Worm (Caenorhabditis elegans) whole organism, L4 larva: Measurements from ENCODE around the gene nlp-1.

Experiments used
- F44E2.7 ChIP-seq: fragments of 200-800 bp; sonication (Bioruptor generic); IDR thresholded peaks from 2 replicates; pipeline ENCODE4 v2.1.2; 2022; ENCODE audit warnings: missing genetic modification characterization, missing compliant biosample characterization
- T20F7.1 ChIP-seq: fragments of 200-800 bp; sonication (Bioruptor generic); optimal IDR thresholded peaks from 2 replicates; lab custom pipeline; 2018; ENCODE audit warnings: mild to moderate bottlenecking, missing genetic modification characterization, missing compliant biosample characterization
- T26A8.4 ChIP-seq: fragments of 200-800 bp; sonication (Bioruptor generic); IDR thresholded peaks from 2 replicates; pipeline ENCODE4 v1.3.6; 2022; ENCODE audit warnings: missing genetic modification characterization, missing compliant biosample characterization
- Y5F2A.4 ChIP-seq: fragments of 200-800 bp; sonication (Bioruptor generic); optimal IDR thresholded peaks from 2 replicates; lab custom pipeline; 2018; ENCODE audit warnings: mild to moderate bottlenecking, missing genetic modification characterization, missing compliant biosample characterization
- Y75B8A.6 ChIP-seq: fragments of 200-800 bp; sonication (Bioruptor generic); IDR thresholded peaks from 2 replicates; pipeline ENCODE4 v1.3.6; 2022; ENCODE audit warnings: missing genetic modification reagents, missing genetic modification characterization, missing compliant biosample characterization
- aha-1 ChIP-seq: fragments of 150-350 bp; peaks from one replicate; lab custom pipeline; 2014; ENCODE audit warnings: missing biosample characterization, missing genetic modification characterization
- ama-1 ChIP-seq: fragments of 150-350 bp; optimal IDR thresholded peaks from 2 replicates; lab custom pipeline; 2014; ENCODE audit warnings: inconsistent platforms, mixed read lengths
- daf-12 ChIP-seq: fragments of 150-350 bp; optimal IDR thresholded peaks from 2 replicates; lab custom pipeline; 2014; ENCODE audit warnings: missing biosample characterization, missing genetic modification reagents, missing genetic modification characterization
- daf-16 ChIP-seq, 3 experiments: sonication (generic microtip); optimal IDR thresholded peaks; 2 replicates each; lab custom pipeline; 2016 to 2017; ENCODE audit warnings: missing genetic modification characterization in 3 of 3, missing genetic modification reagents in 3 of 3, mild to moderate bottlenecking in 2 of 3, missing compliant biosample characterization in 2 of 3, missing biosample characterization in 1 of 3, moderate library complexity in 1 of 3
- daf-19 ChIP-seq: fragments of 200-800 bp; sonication (Bioruptor generic); conservative IDR thresholded peaks from 2 replicates; pipeline ENCODE4 v1.3.6; 2022; ENCODE audit warnings: missing genetic modification characterization, missing compliant biosample characterization
- dmd-6 ChIP-seq: fragments of 200-800 bp; sonication (Bioruptor generic); IDR thresholded peaks from 2 replicates; pipeline ENCODE4 v1.3.6; 2022; ENCODE audit warnings: missing genetic modification reagents, missing genetic modification characterization, missing compliant biosample characterization
- dmd-9 ChIP-seq: fragments of 200-800 bp; sonication (Bioruptor generic); IDR thresholded peaks from 2 replicates; pipeline ENCODE4 v1.3.6; 2022; ENCODE audit warnings: missing genetic modification reagents, missing genetic modification characterization, missing compliant biosample characterization
- dve-1 ChIP-seq: sonication (generic microtip); optimal IDR thresholded peaks from 2 replicates; lab custom pipeline; 2017; ENCODE audit warnings: antibody characterized with exemption, mild to moderate bottlenecking, missing genetic modification characterization, missing compliant biosample characterization; ENCODE audit not compliant: insufficient read depth
- egl-27 ChIP-seq: sonication (generic microtip); optimal IDR thresholded peaks from 3 replicates; lab custom pipeline; 2017; ENCODE audit warnings: missing biosample characterization, missing genetic modification reagents, missing genetic modification characterization
- fkh-10 ChIP-seq: fragments of 150-350 bp; optimal IDR thresholded peaks from 2 replicates; lab custom pipeline; 2014; ENCODE audit warnings: missing biosample characterization, missing genetic modification reagents, missing genetic modification characterization
- hif-1 ChIP-seq, 2 experiments: sonication (generic microtip); optimal IDR thresholded peaks; 2 replicates each; lab custom pipeline; 2016 to 2017; ENCODE audit warnings: missing compliant biosample characterization in 2 of 2, missing genetic modification characterization in 2 of 2, missing genetic modification reagents in 2 of 2, missing genotype in 2 of 2, mild to moderate bottlenecking in 1 of 2
- hlh-11 ChIP-seq: fragments of 200-800 bp; sonication (Bioruptor generic); optimal IDR thresholded peaks from 2 replicates; lab custom pipeline; 2018; ENCODE audit warnings: mild to moderate bottlenecking, missing genetic modification characterization, missing compliant biosample characterization
- hlh-30 ChIP-seq: sonication (generic microtip); optimal IDR thresholded peaks from 2 replicates; lab custom pipeline; 2017; ENCODE audit warnings: antibody characterized with exemption, mild to moderate bottlenecking, missing genetic modification characterization, missing compliant biosample characterization; ENCODE audit not compliant: insufficient read depth
- lin-1 ChIP-seq: fragments of 200-800 bp; sonication (Bioruptor generic); IDR thresholded peaks from 2 replicates; pipeline ENCODE4 v1.3.6; 2022; ENCODE audit warnings: missing genetic modification reagents, missing genetic modification characterization, missing compliant biosample characterization
- lin-13 ChIP-seq: fragments of 150-350 bp; optimal IDR thresholded peaks from 2 replicates; lab custom pipeline; 2014; ENCODE audit warnings: missing biosample characterization, missing genetic modification reagents, missing genetic modification characterization
- lir-3 ChIP-seq: sonication (generic microtip); optimal IDR thresholded peaks from 2 replicates; lab custom pipeline; 2016; ENCODE audit warnings: mild to moderate bottlenecking, missing genetic modification characterization, missing compliant biosample characterization
- madf-9 ChIP-seq: fragments of 200-800 bp; sonication (Bioruptor generic); conservative IDR thresholded peaks from 2 replicates; pipeline ENCODE4 v1.3.6; 2022; ENCODE audit warnings: missing genetic modification reagents, missing genetic modification characterization, missing compliant biosample characterization
- mdl-1 ChIP-seq, 2 experiments: fragments of 150-350 bp in 1 of 2; sonication (generic microtip) in 1 of 2; optimal IDR thresholded peaks; 2 replicates each; lab custom pipeline; 2014 to 2017; ENCODE audit warnings: missing biosample characterization in 2 of 2, missing genetic modification characterization in 2 of 2
- mdt-29 ChIP-seq: fragments of 200-800 bp; sonication (Bioruptor generic); IDR thresholded peaks from 2 replicates; pipeline ENCODE4 v1.3.6; 2022; ENCODE audit warnings: missing genetic modification reagents, missing genetic modification characterization, missing compliant biosample characterization
- mep-1 ChIP-seq: fragments of 150-350 bp; sonication (generic microtip); optimal IDR thresholded peaks from 3 replicates; lab custom pipeline; 2014; ENCODE audit warnings: missing biosample characterization, missing genetic modification characterization
- nhr-102 ChIP-seq: sonication (generic microtip); optimal IDR thresholded peaks from 2 replicates; lab custom pipeline; 2016; ENCODE audit warnings: mild to moderate bottlenecking, missing genetic modification characterization, moderate library complexity, missing compliant biosample characterization
- nhr-25 ChIP-seq: sonication (generic microtip); optimal IDR thresholded peaks from 2 replicates; lab custom pipeline; 2017; ENCODE audit warnings: missing genetic modification characterization, mild to moderate bottlenecking, missing compliant biosample characterization, antibody characterized with exemption, moderate library complexity, borderline replicate concordance; ENCODE audit not compliant: insufficient read depth
- nhr-28 ChIP-seq: fragments of 150-350 bp; optimal IDR thresholded peaks from 2 replicates; lab custom pipeline; 2014; ENCODE audit warnings: missing biosample characterization, missing genetic modification characterization
- nhr-41 ChIP-seq: fragments of 200-800 bp; sonication (Bioruptor generic); IDR thresholded peaks from 2 replicates; pipeline ENCODE4 v1.3.6; 2022; ENCODE audit warnings: missing genetic modification reagents, missing genetic modification characterization, missing compliant biosample characterization
- nhr-48 ChIP-seq: sonication (generic microtip); optimal IDR thresholded peaks from 2 replicates; lab custom pipeline; 2016; ENCODE audit warnings: mild to moderate bottlenecking, missing genetic modification characterization, missing compliant biosample characterization
- nhr-77 ChIP-seq: fragments of 150-350 bp; optimal IDR thresholded peaks from 2 replicates; lab custom pipeline; 2014; ENCODE audit warnings: missing biosample characterization, missing genetic modification characterization
- php-3 ChIP-seq: fragments of 200-800 bp; sonication (Bioruptor generic); IDR thresholded peaks from 2 replicates; pipeline ENCODE4 v1.3.6; 2022; ENCODE audit warnings: missing genetic modification reagents, missing genetic modification characterization, missing compliant biosample characterization
- pqm-1 ChIP-seq: sonication (generic microtip); optimal IDR thresholded peaks from 2 replicates; lab custom pipeline; 2017; ENCODE audit warnings: missing biosample characterization, missing genetic modification characterization
- sdz-12 ChIP-seq: fragments of 200-800 bp; sonication (Bioruptor generic); optimal IDR thresholded peaks from 2 replicates; lab custom pipeline; 2018; ENCODE audit warnings: mild to moderate bottlenecking, missing genetic modification characterization, missing compliant biosample characterization
- skn-1 ChIP-seq: fragments of 150-350 bp; optimal IDR thresholded peaks from 2 replicates; lab custom pipeline; 2014; ENCODE audit warnings: missing biosample characterization, missing genetic modification characterization
- snpc-1.2 ChIP-seq: fragments of 200-800 bp; sonication (Bioruptor generic); IDR thresholded peaks from 2 replicates; pipeline ENCODE4 v1.3.6; 2022; ENCODE audit warnings: missing genetic modification reagents, missing genetic modification characterization, missing compliant biosample characterization
- tag-97 ChIP-seq: fragments of 200-800 bp; sonication (Bioruptor generic); IDR thresholded peaks from 2 replicates; pipeline ENCODE4 v1.3.6; 2022; ENCODE audit warnings: missing genetic modification characterization, missing compliant biosample characterization
- tra-1 ChIP-seq: fragments of 200-800 bp; sonication (Bioruptor generic); IDR thresholded peaks from 2 replicates; pipeline ENCODE4 v1.3.6; 2022; ENCODE audit warnings: missing genetic modification reagents, missing genetic modification characterization, missing compliant biosample characterization
- unc-130 ChIP-seq: sonication (generic microtip); optimal IDR thresholded peaks from 2 replicates; lab custom pipeline; 2016; ENCODE audit warnings: missing genetic modification reagents, missing genetic modification characterization, missing compliant biosample characterization
- unc-62 ChIP-seq, 3 experiments: fragments of 150-350 bp in 1 of 3; sonication (generic microtip); optimal IDR thresholded peaks in 2 of 3; peaks in 1 of 3; 1 replicate in 1 of 3; 2 replicates in 2 of 3; lab custom pipeline; 2014 to 2017; ENCODE audit warnings: missing biosample characterization in 3 of 3, missing genetic modification characterization in 3 of 3, missing genetic modification reagents in 3 of 3, missing genotype in 1 of 3
- ztf-11 ChIP-seq: fragments of 150-350 bp; optimal IDR thresholded peaks from 2 replicates; lab custom pipeline; 2014; ENCODE audit warnings: missing biosample characterization, missing genetic modification characterization

The nlp-1 gene

DNA sequence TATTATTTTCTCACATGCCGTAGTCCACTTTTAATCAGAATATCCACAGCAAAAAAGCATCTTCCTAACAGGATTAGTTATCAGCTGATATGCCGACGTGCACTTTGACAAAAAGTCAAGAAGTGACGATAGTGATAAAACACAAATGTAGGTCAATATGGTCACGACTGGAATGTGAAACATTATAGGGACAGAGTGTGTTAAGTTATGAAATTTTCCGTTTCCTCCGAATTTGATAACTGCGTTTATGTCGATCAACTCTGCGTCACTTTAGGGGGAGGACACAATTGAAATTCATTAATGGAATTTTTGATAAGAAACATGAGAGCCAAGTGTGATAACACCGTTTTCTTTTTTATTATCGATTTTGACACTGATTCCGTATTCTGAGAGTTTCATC lies 1.6 kb downstream of the nlp-1 start, which contains the start of gene aex-4:
aex-4 (plus strand) TSS at position 312 of the 400 bp plus-strand sequence.
- TF ChIP-seq unc-130 (GFP tag; lab: Kevin White, UChicago) (no peak), nhr-28 (tag; lab: Kevin White, UChicago) (peak; percentile 93), aha-1 (tag; lab: Kevin White, UChicago) (peak; percentile 97), nhr-41 (no peak), daf-12 (tag; lab: Kevin White, UChicago) (no peak), snpc-1.2 (GFP tag; lab: Robert Waterston, UW) (no peak), tag-97 (GFP tag; lab: Robert Waterston, UW) (no peak), nhr-48 (tag; lab: Kevin White, UChicago) (peak; percentile 54), nhr-77 (tag; lab: Kevin White, UChicago) (peak; percentile 50), php-3 (GFP tag; lab: Robert Waterston, UW) (peak; percentile 75), dve-1 (tag; lab: Kevin White, UChicago) (no peak), hlh-11 (peak; percentile 83), mep-1 (peak; percentile 21), T26A8.4 (0 out of 2 replicates have a peak, but pooled peaks have one; percentile 24), Y75B8A.6 (GFP tag; lab: Robert Waterston, UW) (no peak), tra-1 (peak; percentile 58), hlh-30 (tag; lab: Kevin White, UChicago) (peak; percentile 35), dmd-6 (peak; percentile 94), fkh-10 (GFP tag; lab: Kevin White, UChicago) (no peak), nhr-25 (tag; lab: Kevin White, UChicago) (no peak), F44E2.7 (no peak), mdt-29 (GFP tag; lab: Robert Waterston, UW) (no peak), lin-1 (GFP tag; lab: Robert Waterston, UW) (peak; percentile 79), unc-62 (GFP tag; optimal IDR thresholded peaks at IDR 0.05 in 1 of 2; lab: Kevin White, UChicago) (no peak), unc-62 (tag; optimal IDR thresholded peaks at IDR 0.05; lab: Kevin White, UChicago) (no peak), daf-19 (GFP tag; lab: Robert Waterston, UW) (no peak), nhr-102 (tag; lab: Kevin White, UChicago) (no peak), pqm-1 (peak; percentile 98), egl-27 (tag; lab: Kevin White, UChicago) (no peak), sdz-12 (GFP tag; lab: Kevin White, UChicago) (no peak), ztf-11 (no peak), T20F7.1 (peak; percentile 6), lir-3 (tag; lab: Kevin White, UChicago) (no peak), Y5F2A.4 (GFP tag; lab: Kevin White, UChicago) (no peak), skn-1 (tag; lab: Kevin White, UChicago) (no peak), madf-9 (no peak), dmd-9 (GFP tag; lab: Robert Waterston, UW) (no peak), mdl-1 (tag; optimal IDR thresholded peaks at IDR 0.05; lab: Kevin White, UChicago) (peak in 1 of 2 experiments; percentile 54), ama-1 (lab: Kevin White, UChicago) (no peak), lin-13 (GFP tag; lab: Kevin White, UChicago) (peak; percentile 6), daf-16 (GFP tag; optimal IDR thresholded peaks at IDR 0.05; lab: Kevin White, UChicago) (no peak), daf-16 (tag; optimal IDR thresholded peaks at IDR 0.05; lab: Kevin White, UChicago) (peak; percentile 89), hif-1 (tag; optimal IDR thresholded peaks at IDR 0.05; lab: Kevin White, UChicago) (peak in 1 of 2 experiments; percentile 93)
